Worm (Caenorhabditis elegans): ENCODE data around the gene isy-1.
A peak's percentile ranks its signal among the peaks of the same experiment; 100 is the strongest.

Gene isy-1

ce11 chrV:11000650-11001049 lies at the start of gene isy-1:
Gene isy-1, minus strand, starts transcription at chrV:11000699.
- TF ChIP-seq tab-1 (GFP tag; IDR thresholded peaks at IDR 0.05) (no peak), T22C8.4 (GFP tag; IDR thresholded peaks at IDR 0.05) (no peak), ztf-23 (GFP tag; IDR thresholded peaks at IDR 0.05) (peak; percentile 82), klf-2 (GFP tag; conservative IDR thresholded peaks at IDR 0.05) (no peak), ztf-29 (GFP tag; IDR thresholded peaks at IDR 0.05) (no peak), cog-1 (tag; optimal IDR thresholded peaks at IDR 0.05) (no peak), ref-1 (GFP tag; conservative IDR thresholded peaks at IDR 0.05) (no peak), med-1 (GFP tag; optimal IDR thresholded peaks at IDR 0.05; ENCODE audit: insufficient read depth) (no peak), flt-1 (GFP tag; IDR thresholded peaks at IDR 0.05) (no peak)

DNA sequence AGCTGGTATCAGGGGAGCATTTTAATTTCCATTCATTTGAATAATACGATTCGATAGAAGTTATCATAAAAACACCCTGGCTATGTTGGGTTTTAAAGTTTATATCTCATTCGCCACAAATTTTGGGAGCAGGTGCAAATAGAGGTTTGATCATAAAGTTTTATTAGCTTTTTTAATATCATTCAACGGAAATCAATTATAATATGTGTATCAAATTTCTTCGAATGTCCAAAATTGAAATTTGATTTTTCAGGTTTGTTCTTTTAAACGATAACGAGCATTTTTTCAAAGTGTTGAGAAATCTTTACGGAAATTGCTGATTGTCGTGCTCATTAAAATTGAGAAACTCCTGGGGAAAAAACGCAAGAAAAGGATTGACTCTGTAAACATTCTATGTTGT lies 48.2 kb upstream of the isy-1 start, which contains the start of gene srh-74:
Gene srh-74, minus strand, starts transcription at position 101 of the 400 bp plus-strand sequence.
- TF ChIP-seq ztf-23 (GFP tag; IDR thresholded peaks at IDR 0.05), result no peak
- TF ChIP-seq ztf-29 (GFP tag; IDR thresholded peaks at IDR 0.05), result no peak
- no peak for TF ChIP-seq med-1 (GFP tag; optimal IDR thresholded peaks at IDR 0.05; ENCODE audit: insufficient read depth)

- no peak for TF ChIP-seq T22C8.4 (GFP tag; IDR thresholded peaks at IDR 0.05)
- no peak for TF ChIP-seq med-1 (GFP tag; optimal IDR thresholded peaks at IDR 0.05; ENCODE audit: insufficient read depth)
- TF ChIP-seq klf-2 (GFP tag; conservative IDR thresholded peaks at IDR 0.05), result no peak
- no peak for TF ChIP-seq flt-1 (GFP tag; IDR thresholded peaks at IDR 0.05)
- TF ChIP-seq cog-1 (tag; optimal IDR thresholded peaks at IDR 0.05), result no peak
- TF ChIP-seq ztf-23 (GFP tag; IDR thresholded peaks at IDR 0.05), result no peak
- no peak for TF ChIP-seq tab-1 (GFP tag; IDR thresholded peaks at IDR 0.05)
- no peak for TF ChIP-seq ref-1 (GFP tag; conservative IDR thresholded peaks at IDR 0.05)
- TF ChIP-seq ztf-29 (GFP tag; IDR thresholded peaks at IDR 0.05), result no peak
Measured at ce11 chrV:11046730-11047129, 46.2 kb upstream of the isy-1 start, which contains the start of gene dhs-18. Gene dhs-18, minus strand, starts transcription at chrV:11046833.

DNA sequence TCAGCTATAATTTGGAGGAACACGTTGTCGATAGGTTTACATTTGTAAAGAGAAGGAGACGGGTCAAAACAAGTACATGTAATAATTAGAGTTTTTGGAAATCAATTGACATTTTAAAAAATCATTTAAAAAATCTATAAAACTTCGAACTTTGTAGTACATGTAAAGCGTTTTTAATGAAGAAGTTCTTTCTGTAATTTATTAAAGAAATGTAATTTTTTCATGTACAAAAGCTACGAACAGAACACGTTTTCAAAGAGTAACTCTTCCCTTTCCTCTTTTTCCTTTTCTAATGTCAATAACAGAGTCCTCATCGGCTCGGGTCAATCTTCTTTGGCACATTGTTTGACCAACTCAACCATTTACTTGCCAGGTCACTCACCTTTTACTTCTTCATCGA lies 43.3 kb upstream of the isy-1 start, which contains the start of gene C45B11.6:
Gene C45B11.6, plus strand, starts transcription at position 301 of the 400 bp plus-strand sequence.
- no peak for TF ChIP-seq cog-1 (tag; optimal IDR thresholded peaks at IDR 0.05)
- no peak for TF ChIP-seq klf-2 (GFP tag; conservative IDR thresholded peaks at IDR 0.05)
- TF ChIP-seq T22C8.4 (GFP tag; IDR thresholded peaks at IDR 0.05), result no peak
- no peak for TF ChIP-seq ztf-23 (GFP tag; IDR thresholded peaks at IDR 0.05)
- no peak for TF ChIP-seq med-1 (GFP tag; optimal IDR thresholded peaks at IDR 0.05; ENCODE audit: insufficient read depth)
- TF ChIP-seq tab-1 (GFP tag; IDR thresholded peaks at IDR 0.05), result no peak
- no peak for TF ChIP-seq flt-1 (GFP tag; IDR thresholded peaks at IDR 0.05)
- TF ChIP-seq ref-1 (GFP tag; conservative IDR thresholded peaks at IDR 0.05), result no peak
- no peak for TF ChIP-seq ztf-29 (GFP tag; IDR thresholded peaks at IDR 0.05)

ce11 chrV:11042538-11042937 lies 42.0 kb upstream of the isy-1 start, which contains the start of gene C45B11.2:
Gene C45B11.2, plus strand, starts transcription at chrV:11042710.
- no peak for TF ChIP-seq ztf-23 (GFP tag; IDR thresholded peaks at IDR 0.05)
- TF ChIP-seq flt-1 (GFP tag; IDR thresholded peaks at IDR 0.05), result no peak
- no peak for TF ChIP-seq ztf-29 (GFP tag; IDR thresholded peaks at IDR 0.05)
- no peak for TF ChIP-seq cog-1 (tag; optimal IDR thresholded peaks at IDR 0.05)
- TF ChIP-seq klf-2 (GFP tag; conservative IDR thresholded peaks at IDR 0.05), result no peak
- TF ChIP-seq ref-1 (GFP tag; conservative IDR thresholded peaks at IDR 0.05), result no peak
- no peak for TF ChIP-seq med-1 (GFP tag; optimal IDR thresholded peaks at IDR 0.05; ENCODE audit: insufficient read depth)
- no peak for TF ChIP-seq tab-1 (GFP tag; IDR thresholded peaks at IDR 0.05)

DNA sequence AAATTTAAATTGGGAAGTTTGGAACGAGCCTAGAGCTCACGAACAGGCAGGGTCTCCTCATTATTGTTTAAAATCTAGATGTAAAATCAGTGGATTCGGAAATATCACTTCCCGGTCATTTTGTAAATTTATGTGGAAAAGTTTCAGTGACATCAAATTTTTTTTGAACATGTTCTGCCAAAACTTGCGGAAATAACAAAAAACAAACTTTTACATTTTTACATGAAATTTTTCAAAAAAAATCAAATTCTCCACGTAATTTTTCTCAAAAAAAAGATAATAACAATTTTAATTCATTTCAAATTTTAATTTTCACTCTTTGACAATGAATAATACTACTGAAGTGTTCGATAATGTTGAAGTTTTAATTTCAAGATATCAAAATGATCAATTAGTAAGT lies 41.0 kb upstream of the isy-1 start, which contains the start of gene C45B11.5:
Gene C45B11.5, plus strand, starts transcription at position 301 of the 400 bp plus-strand sequence.
- TF ChIP-seq T22C8.4 (GFP tag; IDR thresholded peaks at IDR 0.05), result no peak
- no peak for TF ChIP-seq ztf-23 (GFP tag; IDR thresholded peaks at IDR 0.05)
- TF ChIP-seq ztf-29 (GFP tag; IDR thresholded peaks at IDR 0.05), result no peak
- TF ChIP-seq ref-1 (GFP tag; conservative IDR thresholded peaks at IDR 0.05), result no peak
- no peak for TF ChIP-seq med-1 (GFP tag; optimal IDR thresholded peaks at IDR 0.05; ENCODE audit: insufficient read depth)
- TF ChIP-seq klf-2 (GFP tag; conservative IDR thresholded peaks at IDR 0.05), result no peak
- TF ChIP-seq flt-1 (GFP tag; IDR thresholded peaks at IDR 0.05), result no peak
- TF ChIP-seq cog-1 (tag; optimal IDR thresholded peaks at IDR 0.05), result no peak
- TF ChIP-seq tab-1 (GFP tag; IDR thresholded peaks at IDR 0.05), result no peak

ce11 chrV:11040473-11040872 lies 40.0 kb upstream of the isy-1 start, which contains the start of gene C45B11.8:
Gene C45B11.8, plus strand, starts transcription at chrV:11040773.
- TF ChIP-seq T22C8.4 (GFP tag; IDR thresholded peaks at IDR 0.05) (no peak), ref-1 (GFP tag; conservative IDR thresholded peaks at IDR 0.05) (no peak), klf-2 (GFP tag; conservative IDR thresholded peaks at IDR 0.05) (no peak), ztf-29 (GFP tag; IDR thresholded peaks at IDR 0.05) (no peak)

DNA sequence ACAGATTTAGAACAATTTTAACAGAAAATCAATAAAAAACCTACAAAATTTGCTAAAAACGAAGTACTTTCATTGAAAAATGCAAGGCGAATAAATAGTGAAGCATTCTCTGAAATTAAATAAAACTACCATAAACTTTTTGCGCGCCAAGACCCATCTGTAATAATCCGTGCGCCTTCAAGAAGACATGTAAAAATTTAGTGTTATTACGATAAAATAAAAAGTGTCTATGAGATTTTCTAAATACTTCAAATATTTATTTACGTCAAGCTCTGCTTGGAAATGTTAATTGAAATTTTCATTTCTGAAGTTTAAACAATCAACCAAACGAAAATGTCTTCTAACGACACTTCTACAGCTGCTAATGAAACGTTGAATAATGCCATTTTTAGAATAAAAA lies 39.5 kb upstream of the isy-1 start, which contains the start of gene C45B11.9:
Gene C45B11.9, plus strand, starts transcription at position 301 of the 400 bp plus-strand sequence.
- TF ChIP-seq med-1 (GFP tag; optimal IDR thresholded peaks at IDR 0.05; ENCODE audit: insufficient read depth), result no peak
- no peak for TF ChIP-seq ztf-23 (GFP tag; IDR thresholded peaks at IDR 0.05)
- no peak for TF ChIP-seq T22C8.4 (GFP tag; IDR thresholded peaks at IDR 0.05)
- TF ChIP-seq klf-2 (GFP tag; conservative IDR thresholded peaks at IDR 0.05), result no peak
- no peak for TF ChIP-seq cog-1 (tag; optimal IDR thresholded peaks at IDR 0.05)
- TF ChIP-seq ref-1 (GFP tag; conservative IDR thresholded peaks at IDR 0.05), result no peak
- no peak for TF ChIP-seq ztf-29 (GFP tag; IDR thresholded peaks at IDR 0.05)
- no peak for TF ChIP-seq flt-1 (GFP tag; IDR thresholded peaks at IDR 0.05)
- no peak for TF ChIP-seq tab-1 (GFP tag; IDR thresholded peaks at IDR 0.05)

DNA sequence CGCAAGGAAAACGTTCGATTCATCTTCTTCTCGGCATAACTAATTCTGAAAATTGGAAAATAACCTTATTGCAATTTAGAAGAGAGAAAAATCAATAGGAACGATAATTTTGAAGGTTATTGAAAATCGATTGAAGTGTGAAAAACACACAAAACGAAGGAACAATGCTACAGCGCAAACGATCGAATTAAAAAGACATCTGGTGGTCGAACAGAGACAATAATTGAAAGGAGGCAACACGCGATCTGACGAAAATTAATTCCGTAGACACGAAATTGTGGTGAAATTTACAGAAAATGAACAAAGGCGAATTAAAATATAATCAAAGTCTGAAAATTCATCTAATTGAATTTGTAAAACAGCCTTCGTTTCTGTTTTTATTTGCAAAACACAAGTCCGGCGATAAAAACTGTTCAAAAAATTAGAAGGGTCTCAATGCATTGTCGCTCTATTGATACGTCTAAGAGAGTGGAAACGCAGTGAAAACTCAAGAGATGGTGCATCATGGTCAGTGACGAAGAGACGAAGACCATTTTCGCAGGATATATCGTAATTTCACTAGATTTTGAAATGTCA lies 39.0 kb upstream of the isy-1 start, which contains the start of gene pak-2:
Gene pak-2, minus strand, starts transcription at position 51 of the 576 bp plus-strand sequence.
- TF ChIP-seq T22C8.4 (GFP tag; IDR thresholded peaks at IDR 0.05) (no peak), klf-2 (GFP tag; conservative IDR thresholded peaks at IDR 0.05) (peak; percentile 49; the same call in 1 of the 2 replicates), med-1 (GFP tag; optimal IDR thresholded peaks at IDR 0.05; ENCODE audit: insufficient read depth) (no peak), tab-1 (GFP tag; IDR thresholded peaks at IDR 0.05) (no peak), cog-1 (tag; optimal IDR thresholded peaks at IDR 0.05) (peak; percentile 87), ztf-23 (GFP tag; IDR thresholded peaks at IDR 0.05) (peak; percentile 85), ref-1 (GFP tag; conservative IDR thresholded peaks at IDR 0.05) (no peak), flt-1 (GFP tag; IDR thresholded peaks at IDR 0.05) (peak; percentile 77), ztf-29 (GFP tag; IDR thresholded peaks at IDR 0.05) (no peak)
